Worm (Caenorhabditis elegans) whole organism, L3 larva: ENCODE data around the gene F36H12.9.

Source experiments
- R02D3.7 ChIP-seq: fragments of 150-350 bp; optimal IDR thresholded peaks from 2 replicates; lab custom pipeline; 2014; ENCODE audit warnings: missing biosample characterization, missing genetic modification characterization
- ZK546.5 ChIP-seq: sonication (generic microtip); optimal IDR thresholded peaks from 2 replicates; lab custom pipeline; 2017; ENCODE audit warnings: missing biosample characterization, missing genetic modification characterization
- ama-1 ChIP-seq: fragments of 150-350 bp; optimal IDR thresholded peaks from 2 replicates; lab custom pipeline; 2018
- ceh-16 ChIP-seq: sonication (generic microtip); optimal IDR thresholded peaks from 2 replicates; lab custom pipeline; 2017; ENCODE audit warnings: missing biosample characterization, missing genetic modification characterization
- daf-12 ChIP-seq: fragments of 150-350 bp; optimal IDR thresholded peaks from 2 replicates; lab custom pipeline; 2014; ENCODE audit warnings: missing biosample characterization, missing genetic modification reagents, missing genetic modification characterization
- egl-27 ChIP-seq: sonication (generic microtip); optimal IDR thresholded peaks from 4 replicates; lab custom pipeline; 2017; ENCODE audit warnings: missing biosample characterization, missing genetic modification reagents, missing genetic modification characterization
- elt-1 ChIP-seq: fragments of 150-350 bp; optimal IDR thresholded peaks from 2 replicates; lab custom pipeline; 2014; ENCODE audit warnings: missing biosample characterization, missing genetic modification characterization
- elt-2 ChIP-seq: sonication (generic microtip); optimal IDR thresholded peaks from 2 replicates; lab custom pipeline; 2016; ENCODE audit warnings: missing genetic modification reagents, mild to moderate bottlenecking, missing genetic modification characterization, missing compliant biosample characterization
- elt-3 ChIP-seq, 3 experiments: fragments of 150-350 bp in 1 of 3; sonication (generic microtip) in 2 of 3; optimal IDR thresholded peaks; 2 replicates in 2 of 3; 4 replicates in 1 of 3; lab custom pipeline; 2014 to 2017; ENCODE audit warnings: missing biosample characterization in 3 of 3, missing genetic modification characterization in 3 of 3
- eor-1 ChIP-seq, 2 experiments: fragments of 150-350 bp; optimal IDR thresholded peaks; 2 replicates each; lab custom pipeline; 2014 to 2018; ENCODE audit warnings: missing biosample characterization in 2 of 2, missing genetic modification characterization in 2 of 2
- fkh-2 ChIP-seq: fragments of 150-350 bp; optimal IDR thresholded peaks from 2 replicates; lab custom pipeline; 2014; ENCODE audit warnings: missing biosample characterization, missing genetic modification reagents, missing genetic modification characterization
- hmg-11 ChIP-seq: sonication (generic microtip); optimal IDR thresholded peaks from 2 replicates; lab custom pipeline; 2016; ENCODE audit warnings: missing genetic modification characterization, missing compliant biosample characterization
- jun-1 ChIP-seq: fragments of 150-350 bp; optimal IDR thresholded peaks from 2 replicates; lab custom pipeline; 2014; ENCODE audit warnings: missing biosample characterization, missing genetic modification reagents, missing genetic modification characterization
- lin-15B ChIP-seq: fragments of 150-350 bp; optimal IDR thresholded peaks from 2 replicates; lab custom pipeline; 2014; ENCODE audit warnings: missing biosample characterization, missing genetic modification characterization
- lin-39 ChIP-seq: fragments of 150-350 bp; optimal IDR thresholded peaks from 2 replicates; lab custom pipeline; 2018; ENCODE audit warnings: missing biosample characterization, missing genetic modification reagents, missing genetic modification characterization
- lsy-12 ChIP-seq: sonication (generic microtip); optimal IDR thresholded peaks from 2 replicates; lab custom pipeline; 2016; ENCODE audit warnings: mild to moderate bottlenecking, missing genetic modification characterization, missing compliant biosample characterization
- mdl-1 ChIP-seq: fragments of 150-350 bp; optimal IDR thresholded peaks from 2 replicates; lab custom pipeline; 2014; ENCODE audit warnings: missing biosample characterization, missing genetic modification characterization
- mml-1 ChIP-seq: fragments of 150-350 bp; sonication (generic microtip); optimal IDR thresholded peaks from 3 replicates; lab custom pipeline; 2014; ENCODE audit warnings: missing biosample characterization, missing genetic modification characterization
- nhr-11 ChIP-seq: fragments of 150-350 bp; optimal IDR thresholded peaks from 2 replicates; lab custom pipeline; 2014; ENCODE audit warnings: missing biosample characterization, missing genetic modification characterization
- nhr-23 ChIP-seq: fragments of 150-350 bp; optimal IDR thresholded peaks from 2 replicates; lab custom pipeline; 2014; ENCODE audit warnings: missing biosample characterization, missing genetic modification reagents, missing genetic modification characterization
- nhr-237 ChIP-seq: fragments of 150-350 bp; optimal IDR thresholded peaks from 2 replicates; lab custom pipeline; 2014; ENCODE audit warnings: missing biosample characterization, missing genetic modification characterization
- nhr-25 ChIP-seq: sonication (generic microtip); optimal IDR thresholded peaks from 2 replicates; lab custom pipeline; 2017; ENCODE audit warnings: missing biosample characterization, missing genetic modification characterization
- nhr-28 ChIP-seq: fragments of 150-350 bp; optimal IDR thresholded peaks from 2 replicates; lab custom pipeline; 2014; ENCODE audit warnings: missing biosample characterization, missing genetic modification characterization
- nhr-43 ChIP-seq: sonication (generic microtip); optimal IDR thresholded peaks from 2 replicates; lab custom pipeline; 2016; ENCODE audit warnings: mild to moderate bottlenecking, missing genetic modification characterization, missing compliant biosample characterization; ENCODE audit not compliant: poor library complexity, severe bottlenecking
- nhr-67 ChIP-seq: fragments of 150-350 bp; optimal IDR thresholded peaks from 2 replicates; lab custom pipeline; 2014; ENCODE audit warnings: missing biosample characterization, missing genetic modification characterization
- nhr-76 ChIP-seq: fragments of 150-350 bp; sonication (generic microtip); optimal IDR thresholded peaks from 5 replicates; lab custom pipeline; 2014; ENCODE audit warnings: missing biosample characterization, missing genetic modification characterization
- nhr-77 ChIP-seq: fragments of 150-350 bp; optimal IDR thresholded peaks from 2 replicates; lab custom pipeline; 2014; ENCODE audit warnings: missing biosample characterization, missing genetic modification characterization
- pqm-1 ChIP-seq: fragments of 150-350 bp; optimal IDR thresholded peaks from 2 replicates; lab custom pipeline; 2017; ENCODE audit warnings: missing biosample characterization, missing genetic modification characterization, inconsistent platforms
- sea-2 ChIP-seq: fragments of 150-350 bp; sonication (generic microtip); optimal IDR thresholded peaks from 4 replicates; lab custom pipeline; 2014; ENCODE audit warnings: missing biosample characterization, missing genetic modification reagents, missing genetic modification characterization
- snpc-4 ChIP-seq: fragments of 150-350 bp; optimal IDR thresholded peaks from 2 replicates; lab custom pipeline; 2014; ENCODE audit warnings: missing biosample characterization, missing genetic modification characterization
- tbx-2 ChIP-seq: sonication (generic microtip); optimal IDR thresholded peaks from 2 replicates; lab custom pipeline; 2016; ENCODE audit warnings: mild to moderate bottlenecking, missing genetic modification characterization, missing compliant biosample characterization
- unc-39 ChIP-seq: sonication (generic microtip); optimal IDR thresholded peaks from 4 replicates; lab custom pipeline; 2017; ENCODE audit warnings: missing biosample characterization, missing genetic modification characterization
- zag-1 ChIP-seq: fragments of 150-350 bp; optimal IDR thresholded peaks from 2 replicates; lab custom pipeline; 2014; ENCODE audit warnings: missing biosample characterization, missing genetic modification characterization
- ztf-4 ChIP-seq: fragments of 150-350 bp; optimal IDR thresholded peaks from 2 replicates; lab custom pipeline; 2014; ENCODE audit warnings: missing biosample characterization, missing genetic modification characterization

The F36H12.9 gene

DNA sequence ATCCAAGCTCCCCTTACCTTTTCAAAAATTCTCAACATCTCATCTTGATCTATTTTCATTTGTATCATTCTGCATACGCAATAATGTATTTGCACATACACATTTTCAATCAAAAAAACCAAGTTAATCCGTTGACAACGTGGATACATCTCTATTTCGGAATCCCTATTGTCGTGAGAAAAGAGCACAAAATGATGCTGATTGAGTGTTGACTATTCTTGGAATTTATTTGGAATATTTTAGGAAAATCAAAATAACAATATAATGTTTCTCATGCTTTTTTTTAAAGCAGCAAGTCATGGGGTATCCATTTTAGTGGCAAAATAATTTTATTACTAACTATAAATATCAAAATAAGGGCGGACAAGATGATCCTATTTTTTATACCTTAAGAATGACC lies 24.6 kb downstream of the F36H12.9 start:
- TF ChIP-seq nhr-77 (tag; lab: Kevin White, UChicago): no peak
- TF ChIP-seq egl-27: no peak
- TF ChIP-seq nhr-11 (tag; lab: Kevin White, UChicago): no peak

DNA sequence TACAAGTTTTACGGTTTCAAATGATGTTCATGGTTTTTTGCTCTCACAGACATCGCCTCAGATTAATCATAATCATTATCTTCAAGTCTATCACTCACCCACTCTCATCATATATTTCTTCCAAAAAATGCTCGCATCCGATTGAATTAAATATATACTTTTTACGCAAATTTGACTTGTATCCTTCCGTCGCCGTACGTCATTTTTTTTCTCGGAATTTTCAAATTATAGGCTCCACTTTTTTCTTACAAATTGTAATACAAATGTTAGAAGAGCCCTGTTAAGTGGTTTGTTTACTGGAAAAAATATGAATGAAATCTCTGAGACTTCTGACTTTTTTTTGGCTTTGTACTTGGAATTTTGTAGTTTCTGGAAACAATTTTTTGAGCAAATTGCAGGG lies 30.4 kb downstream of the F36H12.9 start:
- TF ChIP-seq lsy-12 (tag; lab: Kevin White, UChicago) (no peak), elt-1 (tag; lab: Kevin White, UChicago) (no peak), nhr-23 (tag; lab: Kevin White, UChicago) (no peak), snpc-4 (tag; lab: Kevin White, UChicago) (no peak), ztf-4 (no peak), ZK546.5 (no peak), mml-1 (no peak), elt-3 (tag; optimal IDR thresholded peaks at IDR 0.05; lab: Kevin White, UChicago) (no peak), daf-12 (tag; lab: Kevin White, UChicago) (no peak)
- TF ChIP-seq, all 47 proteins: peak for 0

DNA sequence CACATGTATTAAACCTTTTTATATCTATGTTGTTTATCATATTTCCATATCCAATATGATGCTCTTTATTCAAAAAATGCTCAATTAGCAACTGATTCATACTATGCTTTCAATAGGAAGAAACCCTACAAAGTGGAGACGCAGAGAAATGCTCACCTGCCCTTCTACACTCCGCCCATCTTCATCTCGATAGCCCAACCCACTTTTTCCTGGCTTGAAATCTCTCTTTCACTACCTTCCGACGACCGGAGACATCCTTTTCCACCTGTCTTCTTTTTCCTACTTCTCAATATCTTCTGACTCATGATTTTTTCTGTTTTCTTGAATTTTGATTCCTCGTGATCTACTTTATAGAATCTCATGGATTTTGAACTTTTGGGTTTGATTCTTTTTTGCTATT lies 32.1 kb downstream of the F36H12.9 start:
- TF ChIP-seq elt-2 (tag; lab: Kevin White, UChicago) (no peak), nhr-237 (tag; lab: Kevin White, UChicago) (no peak), jun-1 (tag; lab: Kevin White, UChicago) (no peak), eor-1 (tag; optimal IDR thresholded peaks at IDR 0.05; lab: Kevin White, UChicago) (no peak), mdl-1 (no peak), elt-1 (tag; lab: Kevin White, UChicago) (no peak), nhr-25 (tag; lab: Kevin White, UChicago) (no peak)

DNA sequence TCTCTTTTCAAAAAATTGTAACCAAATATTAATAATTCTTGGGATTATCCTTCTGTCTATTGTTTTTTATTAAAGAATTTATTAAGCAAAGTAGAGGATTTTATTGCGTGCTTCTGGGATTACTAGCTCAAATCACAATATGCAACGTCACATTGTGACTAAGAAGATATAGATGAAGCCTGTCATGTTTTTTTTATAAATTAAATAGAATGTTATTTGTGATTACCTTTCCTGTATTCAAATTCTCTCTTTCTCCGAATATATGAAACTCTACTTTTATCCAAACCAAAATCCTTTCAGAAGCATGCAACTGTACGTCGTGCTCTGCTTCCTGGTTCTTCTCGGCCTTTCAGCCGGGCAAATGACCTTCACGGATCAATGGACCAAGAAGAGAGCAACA lies 33.7 kb downstream of the F36H12.9 start, which contains the start of gene nlp-47:
Gene nlp-47 (plus strand): TSS at position 301 of the 400 bp plus-strand sequence.
- no peak for TF ChIP-seq sea-2 (GFP tag; lab: Kevin White, UChicago)
- no peak for TF ChIP-seq ZK546.5
- no peak for TF ChIP-seq lin-15B (tag; lab: Kevin White, UChicago)
- no peak for TF ChIP-seq nhr-76 (tag; lab: Kevin White, UChicago)
- no peak for TF ChIP-seq jun-1 (tag; lab: Kevin White, UChicago)
- no peak for TF ChIP-seq mdl-1
- no peak for TF ChIP-seq hmg-11 (tag; lab: Kevin White, UChicago)
- TF ChIP-seq nhr-237 (tag; lab: Kevin White, UChicago): no peak
- no peak for TF ChIP-seq nhr-67 (tag; lab: Kevin White, UChicago)
- no peak for TF ChIP-seq lin-39 (tag; lab: Kevin White, UChicago)
- TF ChIP-seq ceh-16: no peak
- no peak for TF ChIP-seq ama-1
- no peak for TF ChIP-seq unc-39 (tag; lab: Kevin White, UChicago)
- TF ChIP-seq, all 47 proteins: peak for 0

DNA sequence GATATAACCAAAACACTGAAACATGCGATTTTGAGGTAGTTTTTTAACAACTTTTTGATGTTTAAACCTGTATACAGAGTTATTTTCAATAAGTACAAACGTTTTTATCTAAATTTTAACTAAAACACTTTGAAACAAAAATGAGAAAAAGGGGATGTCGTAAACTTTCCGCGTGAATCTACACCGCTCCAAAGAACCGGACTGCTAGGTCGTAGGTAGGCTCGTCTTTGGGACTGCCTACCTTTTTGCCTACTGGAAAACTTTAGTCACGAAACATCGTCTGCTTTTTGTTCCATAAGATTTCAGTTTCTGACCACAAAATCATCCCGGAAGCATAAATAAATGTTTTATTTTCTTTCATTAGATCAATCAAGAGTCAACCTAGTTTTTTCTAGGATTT lies 34.4 kb downstream of the F36H12.9 start:
- TF ChIP-seq zag-1 (tag; lab: Kevin White, UChicago) (no peak), unc-39 (tag; lab: Kevin White, UChicago) (no peak), mml-1 (no peak), ZK546.5 (no peak), elt-2 (tag; lab: Kevin White, UChicago) (no peak), R02D3.7 (no peak), egl-27 (no peak), sea-2 (GFP tag; lab: Kevin White, UChicago) (no peak), elt-3 (tag; optimal IDR thresholded peaks at IDR 0.05; lab: Kevin White, UChicago) (no peak), pqm-1 (tag; lab: Kevin White, UChicago) (no peak), fkh-2 (no peak), ama-1 (no peak), nhr-43 (tag; lab: Kevin White, UChicago) (no peak), nhr-67 (tag; lab: Kevin White, UChicago) (no peak)

DNA sequence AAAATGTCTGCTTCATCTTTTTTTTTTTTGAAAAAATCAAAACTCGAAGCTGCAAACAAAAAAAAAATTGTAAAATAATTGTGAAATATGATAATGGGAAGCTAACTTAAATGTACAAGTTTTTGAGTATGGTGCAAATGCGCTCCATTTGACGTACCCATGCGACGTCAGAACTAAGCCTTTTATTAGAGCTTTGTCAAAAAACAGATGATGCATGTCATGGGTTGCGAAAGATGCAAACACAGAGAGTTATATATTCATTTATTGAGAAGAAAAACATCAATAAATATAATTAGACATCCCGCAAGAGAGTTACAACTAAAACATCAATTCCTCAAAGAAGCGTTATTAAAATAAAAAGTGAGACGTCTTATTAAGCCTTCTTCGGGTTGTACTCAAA lies 37.6 kb downstream of the F36H12.9 start:
- TF ChIP-seq hmg-11 (tag; lab: Kevin White, UChicago): no peak
- no peak for TF ChIP-seq tbx-2 (tag; lab: Kevin White, UChicago)
- no peak for TF ChIP-seq nhr-28
- no peak for TF ChIP-seq R02D3.7
